Fruit fly (Drosophila melanogaster) whole organism, embryonic: ENCODE results near the gene CG5909.

Source experiments
- Adf1 ChIP-seq: fragments of 200-800 bp; sonication (Bioruptor generic); IDR thresholded peaks from 2 replicates; pipeline ENCODE4 v1.3.6; 2022; ENCODE audit warnings: missing biosample characterization, missing genetic modification characterization
- CG11504 ChIP-seq: fragments of 200-800 bp; sonication (Bioruptor generic); optimal IDR thresholded peaks from 3 replicates; lab custom pipeline; 2019; ENCODE audit warnings: missing biosample characterization, mild to moderate bottlenecking, missing genetic modification characterization, moderate library complexity
- CG11723 ChIP-seq: fragments of 200-800 bp; sonication (Bioruptor generic); optimal IDR thresholded peaks from 2 replicates; lab custom pipeline; 2017; ENCODE audit warnings: missing biosample characterization, mild to moderate bottlenecking, missing genetic modification characterization
- CG12071 ChIP-seq: fragments of 200-800 bp; sonication (Bioruptor generic); optimal IDR thresholded peaks from 3 replicates; lab custom pipeline; 2018; ENCODE audit warnings: missing biosample characterization, mild to moderate bottlenecking, missing genetic modification characterization
- CG12769 ChIP-seq: fragments of 200-800 bp; sonication (Bioruptor generic); optimal IDR thresholded peaks from 2 replicates; lab custom pipeline; 2019; ENCODE audit warnings: missing biosample characterization, mild to moderate bottlenecking, missing genetic modification characterization, moderate library complexity
- CG14710 ChIP-seq: fragments of 200-800 bp; sonication (Bioruptor generic); optimal IDR thresholded peaks from 3 replicates; lab custom pipeline; 2019; ENCODE audit warnings: missing biosample characterization, mild to moderate bottlenecking, missing genetic modification characterization, moderate library complexity
- CG17186 ChIP-seq: fragments of 200-800 bp; sonication (Bioruptor generic); optimal IDR thresholded peaks from 3 replicates; lab custom pipeline; 2017; ENCODE audit warnings: missing biosample characterization, missing genetic modification reagents, missing genetic modification characterization
- CG17385 ChIP-seq: fragments of 200-800 bp; sonication (Bioruptor generic); optimal IDR thresholded peaks from 3 replicates; lab custom pipeline; 2018; ENCODE audit warnings: missing biosample characterization, mild to moderate bottlenecking, missing genetic modification characterization
- CG18619 ChIP-seq: fragments of 200-800 bp; sonication (Bioruptor generic); optimal IDR thresholded peaks from 3 replicates; lab custom pipeline; 2017; ENCODE audit warnings: missing biosample characterization, mild to moderate bottlenecking, missing genetic modification characterization
- CG2678 ChIP-seq: fragments of 200-800 bp; sonication (Bioruptor generic); optimal IDR thresholded peaks from 3 replicates; lab custom pipeline; 2019; ENCODE audit warnings: missing biosample characterization, mild to moderate bottlenecking, missing genetic modification characterization, moderate library complexity
- CG3065 ChIP-seq: fragments of 200-800 bp; sonication (Bioruptor generic); optimal IDR thresholded peaks from 2 replicates; lab custom pipeline; 2016; ENCODE audit warnings: missing biosample characterization, missing genetic modification characterization
- CG33557 ChIP-seq: fragments of 200-800 bp; sonication (Bioruptor generic); optimal IDR thresholded peaks from 2 replicates; lab custom pipeline; 2019; ENCODE audit warnings: missing biosample characterization, mild to moderate bottlenecking, missing genetic modification characterization, moderate library complexity
- CG3407 ChIP-seq: fragments of 200-800 bp; sonication (Bioruptor generic); optimal IDR thresholded peaks from 2 replicates; lab custom pipeline; 2018; ENCODE audit warnings: missing biosample characterization, mild to moderate bottlenecking, missing genetic modification characterization
- CG4328 ChIP-seq: fragments of 200-800 bp; sonication (Bioruptor generic); optimal IDR thresholded peaks from 3 replicates; lab custom pipeline; 2017; ENCODE audit warnings: missing biosample characterization, missing genetic modification reagents, missing genetic modification characterization
- CG4730 ChIP-seq: fragments of 200-800 bp; sonication (Bioruptor generic); IDR thresholded peaks from 2 replicates; pipeline ENCODE4 v1.3.6; 2022; ENCODE audit warnings: missing biosample characterization, missing genetic modification characterization
- CG7372 ChIP-seq: fragments of 200-800 bp; sonication (Bioruptor generic); IDR thresholded peaks from 2 replicates; pipeline ENCODE4 v1.3.6; 2022; ENCODE audit warnings: missing biosample characterization, missing genetic modification characterization
- CG7987 ChIP-seq: fragments of 200-800 bp; sonication (Bioruptor generic); optimal IDR thresholded peaks from 2 replicates; lab custom pipeline; 2018; ENCODE audit warnings: missing biosample characterization, mild to moderate bottlenecking, missing genetic modification characterization, moderate library complexity
- CG8281 ChIP-seq: fragments of 200-800 bp; sonication (Bioruptor generic); optimal IDR thresholded peaks from 2 replicates; lab custom pipeline; 2018; ENCODE audit warnings: missing biosample characterization, mild to moderate bottlenecking, missing genetic modification characterization, moderate library complexity
- CG8924 ChIP-seq: fragments of 200-800 bp; optimal IDR thresholded peaks from 3 replicates; lab custom pipeline; 2019; ENCODE audit warnings: missing biosample characterization, mild to moderate bottlenecking, missing genetic modification characterization, moderate library complexity
- D ChIP-seq, 2 experiments: fragments of 200-800 bp in 1 of 2; fragments of >200 bp in 1 of 2; sonication (Bioruptor generic) in 1 of 2; optimal IDR thresholded peaks; 2 replicates in 1 of 2; 3 replicates in 1 of 2; lab custom pipeline; 2017; ENCODE audit warnings: mild to moderate bottlenecking in 1 of 2, missing biosample characterization in 1 of 2, missing genetic modification characterization in 1 of 2, missing genetic modification reagents in 1 of 2
- Dp ChIP-seq: fragments of 200-800 bp; sonication (Bioruptor generic); optimal IDR thresholded peaks from 2 replicates; lab custom pipeline; 2018; ENCODE audit warnings: missing biosample characterization, mild to moderate bottlenecking, missing genetic modification characterization, moderate library complexity
- Drgx ChIP-seq: fragments of 200-800 bp; sonication (Bioruptor generic); IDR thresholded peaks from 2 replicates; pipeline ENCODE4 v1.3.6; 2022; ENCODE audit warnings: missing biosample characterization, missing genetic modification characterization
- HLH3B ChIP-seq: fragments of 200-800 bp; sonication (Bioruptor generic); IDR thresholded peaks from 2 replicates; pipeline ENCODE4 v1.3.6; 2022; ENCODE audit warnings: missing biosample characterization, missing genetic modification characterization
- Hey ChIP-seq: fragments of 200-800 bp; sonication (Bioruptor generic); optimal IDR thresholded peaks from 3 replicates; lab custom pipeline; 2018; ENCODE audit warnings: missing biosample characterization, mild to moderate bottlenecking, missing genetic modification characterization
- Hmr ChIP-seq: fragments of 200-800 bp; sonication (Bioruptor generic); optimal IDR thresholded peaks from 3 replicates; lab custom pipeline; 2017; ENCODE audit warnings: mild to moderate bottlenecking, missing biosample characterization, missing genetic modification reagents, missing genetic modification characterization
- Jarid2 ChIP-seq: fragments of 200-800 bp; sonication (Bioruptor generic); optimal IDR thresholded peaks from 3 replicates; lab custom pipeline; 2017; ENCODE audit warnings: mild to moderate bottlenecking, missing biosample characterization, missing genetic modification reagents, missing genetic modification characterization
- Med ChIP-seq: fragments of 200-800 bp; sonication (Bioruptor generic); peaks from one replicate; lab custom pipeline; 2016; ENCODE audit warnings: missing biosample characterization, missing genetic modification characterization, mild to moderate bottlenecking, inconsistent platforms, moderate library complexity
- Mes4 ChIP-seq: fragments of 200-800 bp; sonication (Bioruptor generic); optimal IDR thresholded peaks from 2 replicates; lab custom pipeline; 2016; ENCODE audit warnings: missing biosample characterization, missing genetic modification characterization
- NfI ChIP-seq: fragments of 200-800 bp; sonication (Bioruptor generic); optimal IDR thresholded peaks from 3 replicates; lab custom pipeline; 2018; ENCODE audit warnings: missing biosample characterization, mild to moderate bottlenecking, missing genetic modification characterization, moderate library complexity
- Rfx ChIP-seq: fragments of 200-800 bp; sonication (Bioruptor generic); IDR thresholded peaks from 2 replicates; pipeline ENCODE4 v1.3.6; 2022; ENCODE audit warnings: missing biosample characterization, missing genetic modification characterization
- Taf1 ChIP-seq: fragments of 200-800 bp; sonication (Bioruptor generic); IDR thresholded peaks from 2 replicates; pipeline ENCODE4 v1.3.6; 2022; ENCODE audit warnings: missing biosample characterization, missing genetic modification characterization
- YL-1 ChIP-seq: fragments of 200-800 bp; sonication (Bioruptor generic); optimal IDR thresholded peaks from 3 replicates; lab custom pipeline; 2017; ENCODE audit warnings: missing biosample characterization, mild to moderate bottlenecking, missing genetic modification characterization
- ara ChIP-seq: fragments of 200-800 bp; sonication (Bioruptor generic); IDR thresholded peaks from 2 replicates; pipeline ENCODE4 v1.3.6; 2022; ENCODE audit warnings: missing biosample characterization, missing genetic modification characterization
- btn ChIP-seq: fragments of 200-800 bp; sonication (Bioruptor generic); optimal IDR thresholded peaks from 2 replicates; lab custom pipeline; 2016; ENCODE audit warnings: missing biosample characterization, missing genetic modification characterization
- dmrt11E ChIP-seq: fragments of 200-800 bp; sonication (Bioruptor generic); optimal IDR thresholded peaks from 3 replicates; lab custom pipeline; 2018; ENCODE audit warnings: missing biosample characterization, mild to moderate bottlenecking, missing genetic modification characterization, moderate library complexity
- dmrt99B ChIP-seq: fragments of 200-800 bp; sonication (Bioruptor generic); optimal IDR thresholded peaks from 2 replicates; lab custom pipeline; 2018; ENCODE audit warnings: missing biosample characterization, mild to moderate bottlenecking, missing genetic modification characterization, moderate library complexity
- ewg ChIP-seq: fragments of 200-800 bp; sonication (Bioruptor generic); optimal IDR thresholded peaks from 3 replicates; lab custom pipeline; 2017; ENCODE audit warnings: mild to moderate bottlenecking, missing biosample characterization, missing genetic modification reagents, missing genetic modification characterization
- gsb ChIP-seq: fragments of 200-800 bp; sonication (Bioruptor generic); IDR thresholded peaks from 2 replicates; pipeline ENCODE4 v1.3.6; 2022; ENCODE audit warnings: missing biosample characterization, missing genetic modification characterization
- gsb-n ChIP-seq: fragments of 200-800 bp; sonication (Bioruptor generic); optimal IDR thresholded peaks from 3 replicates; lab custom pipeline; 2018; ENCODE audit warnings: missing biosample characterization, mild to moderate bottlenecking, missing genetic modification characterization
- her ChIP-seq: fragments of 200-800 bp; sonication (Bioruptor generic); optimal IDR thresholded peaks from 2 replicates; lab custom pipeline; 2016; ENCODE audit warnings: missing biosample characterization, missing genetic modification characterization
- kni ChIP-seq: fragments of 200-800 bp; sonication (Bioruptor generic); optimal IDR thresholded peaks from 3 replicates; lab custom pipeline; 2017; ENCODE audit warnings: mild to moderate bottlenecking, missing biosample characterization, missing genetic modification reagents, missing genetic modification characterization
- otp ChIP-seq: fragments of 200-800 bp; sonication (Bioruptor generic); IDR thresholded peaks from 3 replicates; pipeline ENCODE4, ENCODE4 v1.3.6; 2022; ENCODE audit warnings: missing biosample characterization, missing genetic modification characterization
- ranshi ChIP-seq: fragments of 200-800 bp; sonication (Bioruptor generic); IDR thresholded peaks from 2 replicates; pipeline ENCODE4 v1.3.6; 2022; ENCODE audit warnings: missing biosample characterization, missing genetic modification characterization
- sqz ChIP-seq: fragments of 200-800 bp; sonication (Bioruptor generic); optimal IDR thresholded peaks from 3 replicates; lab custom pipeline; 2018; ENCODE audit warnings: missing biosample characterization, mild to moderate bottlenecking, missing genetic modification characterization
- ttk ChIP-seq: fragments of 200-800 bp; sonication (Bioruptor generic); IDR thresholded peaks from 2 replicates; pipeline ENCODE4 v2.1.2; 2022; ENCODE audit warnings: missing biosample characterization, missing genetic modification characterization
- twi ChIP-seq: fragments of 200-800 bp; optimal IDR thresholded peaks from 2 replicates; lab custom pipeline; 2019; ENCODE audit warnings: missing biosample characterization, mild to moderate bottlenecking, missing genetic modification characterization, moderate library complexity
- unpg ChIP-seq: fragments of 200-800 bp; sonication (Bioruptor generic); optimal IDR thresholded peaks from 3 replicates; lab custom pipeline; 2018; ENCODE audit warnings: missing biosample characterization, mild to moderate bottlenecking, missing genetic modification characterization, moderate library complexity
- wek ChIP-seq: fragments of 200-800 bp; sonication (Bioruptor generic); optimal IDR thresholded peaks from 3 replicates; lab custom pipeline; 2018; ENCODE audit warnings: missing biosample characterization, mild to moderate bottlenecking, missing genetic modification characterization, moderate library complexity
- wor ChIP-seq: fragments of 200-800 bp; sonication (Bioruptor generic); IDR thresholded peaks from 2 replicates; pipeline ENCODE4 v1.3.6; 2022; ENCODE audit warnings: missing biosample characterization, missing genetic modification characterization
- zf30C ChIP-seq: fragments of 200-800 bp; sonication (Bioruptor generic); optimal IDR thresholded peaks from 3 replicates; lab custom pipeline; 2018; ENCODE audit warnings: missing biosample characterization, mild to moderate bottlenecking, missing genetic modification characterization

The CG5909 gene

dm6 chr3R:27137914-27138323 lies 23.0 kb upstream of the CG5909 start (continued):
- TF ChIP-seq HLH3B (GFP tag; lab: Robert Waterston, UW) (no peak; the same call in 1 of the 2 replicates), gsb-n (tag; lab: Kevin White, UChicago) (peak; percentile 38), D (optimal IDR thresholded peaks at IDR 0.05; lab: Kevin White, UChicago) (no peak), D (GFP tag; optimal IDR thresholded peaks at IDR 0.05; lab: Kevin White, UChicago) (peak; percentile 60), Adf1 (GFP tag; lab: Robert Waterston, UW) (no peak), gsb (no peak), btn (GFP tag; lab: Kevin White, UChicago) (peak; percentile 9), CG17385 (GFP tag; lab: Kevin White, UChicago) (peak; percentile 40), CG17186 (peak; percentile 53), kni (peak; percentile 84), CG33557 (peak; percentile 43), wor (GFP tag; lab: Robert Waterston, UW) (no peak), CG7987 (peak; percentile 18), Drgx (GFP tag; lab: Robert Waterston, UW) (peak; percentile 26; the same call in 1 of the 2 replicates), dmrt99B (peak; percentile 54), CG11723 (GFP tag; lab: Kevin White, UChicago) (peak; percentile 67), sqz (GFP tag; lab: Kevin White, UChicago) (peak; percentile 56), CG4730 (GFP tag; lab: Robert Waterston, UW) (no peak), CG7372 (peak; percentile 41), her (GFP tag; lab: Kevin White, UChicago) (no peak), wek (GFP tag; lab: Kevin White, UChicago) (peak; percentile 53), ttk (GFP tag; lab: Robert Waterston, UW) (peak; percentile 21; the same call in 1 of the 2 replicates), Med (peak; percentile 80), NfI (GFP tag; lab: Kevin White, UChicago) (no peak), CG12071 (GFP tag; lab: Kevin White, UChicago) (peak; percentile 57), twi (tag; lab: Kevin White, UChicago) (peak; percentile 70), zf30C (no peak), Hmr (GFP tag; lab: Kevin White, UChicago) (peak; percentile 24), CG4328 (GFP tag; lab: Kevin White, UChicago) (peak; percentile 38), ranshi (no peak), YL-1 (peak; percentile 27), Mes4 (GFP tag; lab: Kevin White, UChicago) (peak; percentile 60), Hey (tag; lab: Kevin White, UChicago) (peak; percentile 1), CG12769 (tag; lab: Kevin White, UChicago) (peak; percentile 45), unpg (peak; percentile 28), CG2678 (tag; lab: Kevin White, UChicago) (peak; percentile 63), CG3407 (GFP tag; lab: Kevin White, UChicago) (peak; percentile 65), CG14710 (peak; percentile 26), CG11504 (peak; percentile 62), ewg (GFP tag; lab: Kevin White, UChicago) (peak; percentile 22), CG8281 (peak; percentile 21), CG18619 (GFP tag; lab: Kevin White, UChicago) (peak; percentile 27), Jarid2 (GFP tag; lab: Kevin White, UChicago) (no peak), CG3065 (GFP tag; lab: Kevin White, UChicago) (no peak), dmrt11E (tag; lab: Kevin White, UChicago) (no peak), Rfx (GFP tag; lab: Robert Waterston, UW) (no peak), Taf1 (no peak), otp (GFP tag; lab: Robert Waterston, UW) (0 out of 3 replicates have a peak, but pooled peaks have one; percentile 50), Dp (GFP tag; lab: Kevin White, UChicago) (no peak), CG8924 (tag; lab: Kevin White, UChicago) (peak; percentile 24), ara (peak; percentile 54; the same call in 1 of the 2 replicates)
